Worm (Caenorhabditis elegans) whole organism, midembryonic: Measurements from ENCODE around the gene srt-27.

Experiments used
- flt-1 ChIP-seq: fragments of 200-800 bp; sonication (Bioruptor generic); IDR thresholded peaks from 2 replicates; pipeline ENCODE4 v1.3.6; 2022; ENCODE audit warnings: missing genetic modification characterization, missing compliant biosample characterization
- ztf-29 ChIP-seq: fragments of 200-800 bp; sonication (Bioruptor generic); IDR thresholded peaks from 2 replicates; pipeline ENCODE4 v1.3.6; 2022; ENCODE audit warnings: missing genetic modification reagents, missing genetic modification characterization, missing compliant biosample characterization

DNA sequence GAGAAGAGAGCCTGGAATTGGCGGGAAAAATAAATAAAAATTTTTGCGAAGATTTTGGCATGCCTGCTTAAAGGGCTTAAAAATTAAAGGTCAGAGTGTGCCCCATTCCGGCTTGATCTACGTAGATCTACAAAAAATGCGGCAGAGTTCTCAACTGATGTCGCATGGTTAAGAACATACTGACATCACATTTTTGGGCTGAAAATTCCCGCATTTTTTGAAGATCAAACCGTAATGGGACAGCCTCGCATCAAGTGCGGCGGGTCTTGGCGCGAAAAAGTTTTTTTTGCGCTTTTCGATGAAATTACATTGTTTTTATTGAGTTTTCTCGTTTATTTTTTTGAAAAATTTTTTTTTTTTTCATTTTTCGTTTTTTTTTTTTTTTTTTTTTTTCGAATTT, 29.7 kb downstream of the srt-27 start:
- no peak for TF ChIP-seq flt-1 (GFP tag; lab: Robert Waterston, UW)
- TF ChIP-seq ztf-29 (GFP tag; lab: Robert Waterston, UW), result no peak
